Worm (Caenorhabditis elegans) whole organism, late embryonic: ENCODE results near the gene mdt-17.

Experiments
- F13H6.1 ChIP-seq: sonication (generic microtip); optimal IDR thresholded peaks from 2 replicates; lab custom pipeline; 2016; ENCODE audit warnings: missing genetic modification characterization, missing compliant biosample characterization
- K02D7.2 ChIP-seq: sonication (generic microtip); optimal IDR thresholded peaks from 2 replicates; lab custom pipeline; 2017; ENCODE audit warnings: mild to moderate bottlenecking, missing genetic modification characterization, missing compliant biosample characterization
- K09A11.1 ChIP-seq: sonication (generic microtip); optimal IDR thresholded peaks from 2 replicates; lab custom pipeline; 2017; ENCODE audit warnings: antibody characterized with exemption, mild to moderate bottlenecking, missing genetic modification characterization, missing compliant biosample characterization; ENCODE audit not compliant: insufficient read depth
- T23F11.4 ChIP-seq: fragments of 200-800 bp; sonication (Bioruptor generic); optimal IDR thresholded peaks from 2 replicates; lab custom pipeline; 2018; ENCODE audit warnings: mild to moderate bottlenecking, missing genetic modification characterization, missing compliant biosample characterization
- ahr-1 ChIP-seq: sonication (generic microtip); optimal IDR thresholded peaks from 2 replicates; lab custom pipeline; 2016; ENCODE audit warnings: missing genetic modification characterization, missing compliant biosample characterization
- ama-1 ChIP-seq: fragments of 150-350 bp; optimal IDR thresholded peaks from 2 replicates; lab custom pipeline; 2014
- ceh-18 ChIP-seq: sonication (generic microtip); optimal IDR thresholded peaks from 2 replicates; lab custom pipeline; 2016; ENCODE audit warnings: missing genetic modification characterization, missing compliant biosample characterization
- ceh-2 ChIP-seq: sonication (generic microtip); optimal IDR thresholded peaks from 2 replicates; lab custom pipeline; 2016; ENCODE audit warnings: missing genotype, missing genetic modification characterization, missing compliant biosample characterization
- ceh-22 ChIP-seq: sonication (generic microtip); optimal IDR thresholded peaks from 2 replicates; lab custom pipeline; 2017; ENCODE audit warnings: missing biosample characterization, missing genetic modification characterization
- ceh-24 ChIP-seq: sonication (generic microtip); optimal IDR thresholded peaks from 2 replicates; lab custom pipeline; 2016; ENCODE audit warnings: mild to moderate bottlenecking, missing genetic modification characterization, missing compliant biosample characterization
- ceh-30 ChIP-seq: fragments of 150-350 bp; optimal IDR thresholded peaks from 2 replicates; lab custom pipeline; 2014; ENCODE audit warnings: missing biosample characterization, missing genetic modification characterization
- ceh-34 ChIP-seq: sonication (generic microtip); optimal IDR thresholded peaks from 2 replicates; lab custom pipeline; 2016; ENCODE audit warnings: mild to moderate bottlenecking, missing genetic modification characterization, missing compliant biosample characterization
- ceh-45 ChIP-seq: fragments of 200-800 bp; sonication (Bioruptor generic); IDR thresholded peaks from 2 replicates; pipeline ENCODE4 v1.3.6; 2022; ENCODE audit warnings: missing genetic modification reagents, missing genetic modification characterization, missing compliant biosample characterization
- ceh-48 ChIP-seq: sonication (generic microtip); optimal IDR thresholded peaks from 2 replicates; lab custom pipeline; 2016; ENCODE audit warnings: missing genetic modification characterization, inconsistent platforms, missing compliant biosample characterization
- dve-1 ChIP-seq: sonication (generic microtip); optimal IDR thresholded peaks from 2 replicates; lab custom pipeline; 2017; ENCODE audit warnings: antibody characterized with exemption, mild to moderate bottlenecking, missing genetic modification characterization, missing compliant biosample characterization
- ets-4 ChIP-seq: sonication (generic microtip); optimal IDR thresholded peaks from 2 replicates; lab custom pipeline; 2016; ENCODE audit warnings: missing genetic modification characterization, missing compliant biosample characterization
- eyg-1 ChIP-seq: sonication (generic microtip); optimal IDR thresholded peaks from 2 replicates; lab custom pipeline; 2016; ENCODE audit warnings: missing genotype, missing genetic modification characterization, missing compliant biosample characterization
- fkh-6 ChIP-seq: sonication (generic microtip); optimal IDR thresholded peaks from 2 replicates; lab custom pipeline; 2016; ENCODE audit warnings: missing genetic modification characterization, missing compliant biosample characterization
- hlh-15 ChIP-seq: sonication (generic microtip); optimal IDR thresholded peaks from 2 replicates; lab custom pipeline; 2016; ENCODE audit warnings: missing genetic modification characterization, missing compliant biosample characterization
- madf-2 ChIP-seq: sonication (generic microtip); optimal IDR thresholded peaks from 2 replicates; lab custom pipeline; 2017; ENCODE audit warnings: missing genetic modification characterization, missing compliant biosample characterization
- mec-3 ChIP-seq: sonication (generic microtip); optimal IDR thresholded peaks from 2 replicates; lab custom pipeline; 2016; ENCODE audit warnings: borderline replicate concordance, missing genetic modification characterization, missing compliant biosample characterization
- nfya-1 ChIP-seq: sonication (generic microtip); optimal IDR thresholded peaks from 2 replicates; lab custom pipeline; 2017; ENCODE audit warnings: missing genetic modification characterization, mild to moderate bottlenecking, missing compliant biosample characterization, antibody characterized with exemption, moderate library complexity
- nhr-11 ChIP-seq: fragments of 150-350 bp; optimal IDR thresholded peaks from 2 replicates; lab custom pipeline; 2014; ENCODE audit warnings: missing biosample characterization, missing genetic modification characterization
- odd-2 ChIP-seq: sonication (generic microtip); optimal IDR thresholded peaks from 2 replicates; lab custom pipeline; 2017; ENCODE audit warnings: antibody characterized with exemption, mild to moderate bottlenecking, missing genetic modification characterization, missing compliant biosample characterization
- pax-1 ChIP-seq: fragments of 150-350 bp; optimal IDR thresholded peaks from 2 replicates; lab custom pipeline; 2014; ENCODE audit warnings: missing biosample characterization, missing genetic modification characterization
- pha-2 ChIP-seq: sonication (generic microtip); optimal IDR thresholded peaks from 2 replicates; lab custom pipeline; 2017; ENCODE audit warnings: mild to moderate bottlenecking, missing genetic modification characterization, missing compliant biosample characterization
- pha-4 ChIP-seq: fragments of 150-350 bp; optimal IDR thresholded peaks from 2 replicates; lab custom pipeline; 2018; ENCODE audit warnings: missing biosample characterization, missing genetic modification reagents, missing genetic modification characterization
- pros-1 ChIP-seq: fragments of 150-350 bp; optimal IDR thresholded peaks from 2 replicates; lab custom pipeline; 2014; ENCODE audit warnings: missing biosample characterization, missing genetic modification reagents, missing genetic modification characterization
- sdc-2 ChIP-seq: sonication (generic microtip); optimal IDR thresholded peaks from 2 replicates; lab custom pipeline; 2016; ENCODE audit warnings: missing genotype, missing genetic modification characterization, missing compliant biosample characterization
- syd-9 ChIP-seq: sonication (generic microtip); optimal IDR thresholded peaks from 2 replicates; lab custom pipeline; 2016; ENCODE audit warnings: mild to moderate bottlenecking, missing genetic modification characterization, moderate library complexity, missing compliant biosample characterization
- unc-3 ChIP-seq, 2 experiments: fragments of 200-800 bp in 1 of 2; sonication (Bioruptor generic) in 1 of 2; sonication (generic microtip) in 1 of 2; conservative IDR thresholded peaks in 1 of 2; optimal IDR thresholded peaks in 1 of 2; 2 replicates each; pipeline versions ENCODE4 v1.3.6 to Lab custom; 2016 to 2022; ENCODE audit warnings: missing compliant biosample characterization in 2 of 2, missing genetic modification characterization in 2 of 2, missing genetic modification reagents in 1 of 2
- unc-42 ChIP-seq: sonication (generic microtip); optimal IDR thresholded peaks from 2 replicates; lab custom pipeline; 2016; ENCODE audit warnings: missing genotype, missing genetic modification characterization, missing compliant biosample characterization
- unc-86 ChIP-seq: sonication (generic microtip); optimal IDR thresholded peaks from 2 replicates; lab custom pipeline; 2016; ENCODE audit warnings: missing genetic modification characterization, missing compliant biosample characterization
- zip-5 ChIP-seq: sonication (generic microtip); optimal IDR thresholded peaks from 2 replicates; lab custom pipeline; 2016; ENCODE audit warnings: missing genetic modification characterization, missing compliant biosample characterization
- ztf-16 ChIP-seq: sonication (generic microtip); optimal IDR thresholded peaks from 2 replicates; lab custom pipeline; 2017; ENCODE audit warnings: missing genetic modification characterization, missing compliant biosample characterization

The mdt-17 gene

DNA sequence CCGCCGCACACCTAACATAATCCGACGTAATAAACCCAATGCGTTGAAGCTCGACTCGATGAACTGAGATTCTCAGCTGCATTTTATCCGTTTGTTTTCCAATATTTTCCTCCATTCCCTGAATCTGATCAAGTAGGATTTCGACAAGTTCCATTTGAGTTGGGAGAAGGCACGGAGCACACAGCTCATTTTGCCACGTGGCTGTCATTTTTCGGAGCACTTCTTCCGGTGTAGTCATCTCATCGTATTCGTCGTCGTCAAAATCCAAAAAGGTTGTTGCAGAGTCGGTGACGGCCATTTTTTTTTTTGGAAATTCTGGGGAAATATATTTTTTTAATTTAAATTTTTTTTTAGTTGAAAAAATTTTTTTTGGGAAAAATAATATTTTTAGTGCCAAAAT is 29.6 kb downstream of the mdt-17 start, which contains the start of gene sld-5:
TSS of gene sld-5 (minus strand) at position 317 of the 400 bp plus-strand sequence.
- TF ChIP-seq ceh-45 (GFP tag; lab: Robert Waterston, UW) (no peak), ztf-16 (tag; lab: Kevin White, UChicago) (no peak), ceh-22 (tag; lab: Kevin White, UChicago) (no peak), unc-86 (tag; lab: Kevin White, UChicago) (no peak), ama-1 (no peak), ceh-48 (tag; lab: Kevin White, UChicago) (no peak), nhr-11 (tag; lab: Kevin White, UChicago) (no peak)

DNA sequence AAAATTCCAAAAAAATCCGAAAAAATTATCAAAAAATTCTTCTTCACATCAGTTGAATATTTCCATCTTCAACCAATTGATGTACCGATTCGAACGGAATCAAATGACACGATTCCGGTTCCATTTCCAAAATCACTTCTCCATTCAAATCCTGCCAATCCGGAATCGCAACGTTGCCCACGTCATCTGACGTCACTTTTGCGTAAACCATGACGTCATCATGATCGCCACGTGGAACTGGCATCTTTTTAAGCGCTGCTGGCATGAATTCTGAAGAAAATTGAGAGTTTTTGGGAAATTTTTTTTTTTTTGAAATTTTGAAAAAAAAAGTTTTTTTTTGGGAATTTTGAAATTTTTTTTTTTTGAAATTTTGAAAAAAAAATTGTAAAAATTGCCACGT is 31.8 kb downstream of the mdt-17 start:
- no peak for TF ChIP-seq hlh-15 (tag; lab: Kevin White, UChicago)
- TF ChIP-seq madf-2 (tag; lab: Kevin White, UChicago) = no peak

DNA sequence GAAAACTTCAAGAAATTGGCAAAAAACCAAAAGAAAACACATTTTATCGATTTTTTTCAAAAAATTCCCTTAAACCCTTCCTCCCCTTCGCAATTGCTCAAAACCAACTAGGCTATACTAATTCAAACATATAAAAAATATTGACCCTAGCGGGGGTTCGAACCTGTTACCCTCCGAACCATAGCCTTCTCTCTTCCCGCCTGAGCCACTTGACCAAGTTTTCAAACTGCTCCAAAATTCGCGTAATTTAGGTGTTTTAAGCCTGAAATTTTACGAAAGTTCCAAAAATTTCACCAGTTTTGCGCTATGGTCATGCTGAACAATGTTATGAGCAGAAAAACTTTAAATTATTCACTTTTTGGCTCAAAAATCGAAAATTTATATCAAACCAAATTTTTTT is 32.6 kb downstream of the mdt-17 start:
- no peak for TF ChIP-seq pha-4 (tag; lab: Kevin White, UChicago)
- TF ChIP-seq F13H6.1 (tag; lab: Kevin White, UChicago) = no peak
- TF ChIP-seq fkh-6 (tag; lab: Kevin White, UChicago) = no peak
- no peak for TF ChIP-seq ceh-24 (tag; lab: Kevin White, UChicago)
- no peak for TF ChIP-seq ceh-30
- no peak for TF ChIP-seq ets-4 (tag; lab: Kevin White, UChicago)
- no peak for TF ChIP-seq K09A11.1 (tag; lab: Kevin White, UChicago)
- no peak for TF ChIP-seq K02D7.2 (tag; lab: Kevin White, UChicago)

DNA sequence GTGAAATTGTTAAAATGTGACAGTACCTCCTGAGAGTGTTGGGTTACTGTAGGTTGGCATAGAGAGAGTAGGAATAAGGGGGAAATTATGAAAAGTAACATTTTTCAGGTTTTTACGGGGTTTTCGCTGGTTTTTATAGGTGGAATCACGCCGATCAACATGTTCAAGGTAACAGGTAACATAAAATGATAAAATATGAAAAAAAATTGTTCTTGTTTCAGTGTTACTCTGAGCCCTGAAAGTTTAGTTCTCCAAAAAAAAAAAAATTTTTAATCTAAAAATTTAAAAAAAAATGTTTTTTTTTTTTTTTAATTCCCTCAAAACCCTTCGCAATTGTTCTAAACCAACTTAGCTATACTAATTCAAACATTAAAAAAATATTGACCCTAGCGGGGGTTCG is 33.3 kb downstream of the mdt-17 start, which contains the start of gene Y113G7B.15:
TSS of gene Y113G7B.15 (minus strand) at position 101 of the 400 bp plus-strand sequence.
- TF ChIP-seq unc-3 (GFP tag; conservative IDR thresholded peaks at IDR 0.05; lab: Robert Waterston, UW) (no peak), unc-3 (tag; optimal IDR thresholded peaks at IDR 0.05; lab: Kevin White, UChicago) (no peak), ceh-48 (tag; lab: Kevin White, UChicago) (no peak), nhr-11 (tag; lab: Kevin White, UChicago) (no peak), dve-1 (tag; lab: Kevin White, UChicago) (no peak), unc-42 (tag; lab: Kevin White, UChicago) (no peak), pros-1 (tag; lab: Kevin White, UChicago) (no peak), ceh-18 (tag; lab: Kevin White, UChicago) (no peak), pha-2 (tag; lab: Kevin White, UChicago) (no peak), ceh-2 (tag; lab: Kevin White, UChicago) (no peak), syd-9 (tag; lab: Kevin White, UChicago) (no peak), hlh-15 (tag; lab: Kevin White, UChicago) (no peak), ceh-34 (tag; lab: Kevin White, UChicago) (no peak), eyg-1 (no peak), pax-1 (tag; lab: Kevin White, UChicago) (no peak), sdc-2 (tag; lab: Kevin White, UChicago) (no peak), odd-2 (no peak), madf-2 (tag; lab: Kevin White, UChicago) (no peak), zip-5 (no peak)
- TF ChIP-seq, all 69 proteins: peak for 0

DNA sequence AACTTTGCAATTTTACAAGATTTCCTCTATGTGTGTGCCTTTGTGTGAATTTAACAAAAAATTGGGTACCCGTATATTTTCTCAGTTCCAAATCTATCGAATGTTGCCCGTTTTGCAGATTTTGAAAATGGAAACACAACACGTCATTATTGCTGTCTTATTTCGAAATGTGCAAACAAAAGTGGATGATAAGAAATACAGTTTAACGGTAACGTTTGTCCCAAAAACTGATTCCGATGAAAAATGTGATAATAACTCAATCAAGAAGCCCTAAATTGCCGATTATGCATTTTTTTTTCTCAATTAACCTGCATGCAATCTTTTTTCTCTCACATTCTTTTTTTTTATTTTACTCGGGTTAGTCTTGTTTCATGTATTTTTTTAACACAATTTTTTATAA is 41.7 kb downstream of the mdt-17 start:
- TF ChIP-seq mec-3 (tag; lab: Kevin White, UChicago) (no peak), dve-1 (tag; lab: Kevin White, UChicago) (no peak), ahr-1 (tag; lab: Kevin White, UChicago) (no peak), F13H6.1 (tag; lab: Kevin White, UChicago) (no peak), syd-9 (tag; lab: Kevin White, UChicago) (no peak), unc-86 (tag; lab: Kevin White, UChicago) (no peak), T23F11.4 (GFP tag; lab: Kevin White, UChicago) (no peak), nfya-1 (tag; lab: Kevin White, UChicago) (no peak), ets-4 (tag; lab: Kevin White, UChicago) (no peak)
